Fruit fly (Drosophila melanogaster) whole organism, embryonic: ENCODE results near the gene CG16790.
A peak's percentile ranks its signal among the peaks of the same experiment; 100 is the strongest.

Experiments used
- Adf1 ChIP-seq: fragments of 200-800 bp; sonication (Bioruptor generic); IDR thresholded peaks from 2 replicates; pipeline ENCODE4 v1.3.6; 2022; ENCODE audit warnings: missing biosample characterization, missing genetic modification characterization
- Atf-2 ChIP-seq: fragments of 200-800 bp; sonication (Bioruptor generic); optimal IDR thresholded peaks from 2 replicates; lab custom pipeline; 2016; ENCODE audit warnings: missing biosample characterization, missing genetic modification characterization
- BtbVII ChIP-seq: fragments of 200-800 bp; sonication (Bioruptor generic); optimal IDR thresholded peaks from 3 replicates; lab custom pipeline; 2017; ENCODE audit warnings: missing biosample characterization, mild to moderate bottlenecking, missing genetic modification characterization
- CG10267 ChIP-seq: fragments of 200-800 bp; sonication (Bioruptor generic); optimal IDR thresholded peaks from 2 replicates; lab custom pipeline; 2018; ENCODE audit warnings: missing biosample characterization, mild to moderate bottlenecking, missing genetic modification characterization, moderate library complexity
- CG10431 ChIP-seq: fragments of 200-800 bp; sonication (Bioruptor generic); optimal IDR thresholded peaks from 3 replicates; lab custom pipeline; 2018; ENCODE audit warnings: missing biosample characterization, mild to moderate bottlenecking, missing genetic modification characterization
- CG12391 ChIP-seq: fragments of 200-800 bp; sonication (Bioruptor generic); optimal IDR thresholded peaks from 3 replicates; lab custom pipeline; 2018; ENCODE audit warnings: missing biosample characterization, mild to moderate bottlenecking, missing genetic modification characterization, moderate library complexity
- CG13894 ChIP-seq: fragments of 200-800 bp; sonication (Bioruptor generic); optimal IDR thresholded peaks from 3 replicates; lab custom pipeline; 2018; ENCODE audit warnings: missing biosample characterization, mild to moderate bottlenecking, missing genetic modification characterization, moderate library complexity
- CG14860 ChIP-seq: fragments of 200-800 bp; sonication (Bioruptor generic); IDR thresholded peaks from 3 replicates; pipeline ENCODE4 v1.3.6; 2022; ENCODE audit warnings: missing biosample characterization, missing genetic modification characterization; ENCODE audit not compliant: partially characterized antibody
- CG15073 ChIP-seq: fragments of 200-800 bp; sonication (Bioruptor generic); optimal IDR thresholded peaks from 2 replicates; lab custom pipeline; 2016; ENCODE audit warnings: missing biosample characterization, missing genetic modification characterization
- CG15601 ChIP-seq: fragments of 200-800 bp; sonication (Bioruptor generic); optimal IDR thresholded peaks from 3 replicates; lab custom pipeline; 2019; ENCODE audit warnings: missing biosample characterization, mild to moderate bottlenecking, missing genetic modification characterization, moderate library complexity
- CG1603 ChIP-seq: fragments of 200-800 bp; sonication (Bioruptor generic); optimal IDR thresholded peaks from 2 replicates; lab custom pipeline; 2019; ENCODE audit warnings: missing biosample characterization, mild to moderate bottlenecking, missing genetic modification characterization, moderate library complexity
- CG16815 ChIP-seq: fragments of 200-800 bp; sonication (Bioruptor generic); optimal IDR thresholded peaks from 3 replicates; lab custom pipeline; 2017; ENCODE audit warnings: missing biosample characterization, mild to moderate bottlenecking, missing genetic modification characterization
- CG17385 ChIP-seq: fragments of 200-800 bp; sonication (Bioruptor generic); optimal IDR thresholded peaks from 3 replicates; lab custom pipeline; 2018; ENCODE audit warnings: missing biosample characterization, mild to moderate bottlenecking, missing genetic modification characterization
- CG30431 ChIP-seq: fragments of 200-800 bp; sonication (Bioruptor generic); optimal IDR thresholded peaks from 2 replicates; lab custom pipeline; 2017; ENCODE audit warnings: missing biosample characterization, missing genetic modification characterization
- CG32767 ChIP-seq: fragments of 200-800 bp; sonication (Bioruptor generic); IDR thresholded peaks from 2 replicates; pipeline ENCODE4 v1.3.6; 2022; ENCODE audit warnings: missing biosample characterization, missing genetic modification characterization
- CG6272 ChIP-seq: fragments of 200-800 bp; sonication (Bioruptor generic); IDR thresholded peaks from 2 replicates; pipeline ENCODE4 v1.3.6; 2022; ENCODE audit warnings: missing biosample characterization, missing genetic modification characterization
- CG6654 ChIP-seq: fragments of 200-800 bp; sonication (Bioruptor generic); optimal IDR thresholded peaks from 2 replicates; lab custom pipeline; 2017; ENCODE audit warnings: missing biosample characterization, mild to moderate bottlenecking, missing genetic modification characterization
- CG8089 ChIP-seq: fragments of 200-800 bp; sonication (Bioruptor generic); optimal IDR thresholded peaks from 3 replicates; lab custom pipeline; 2016; ENCODE audit warnings: missing biosample characterization, missing genetic modification characterization
- CG8944 ChIP-seq: fragments of 200-800 bp; sonication (Bioruptor generic); optimal IDR thresholded peaks from 3 replicates; lab custom pipeline; 2016; ENCODE audit warnings: missing biosample characterization, missing genetic modification characterization
- CG9797 ChIP-seq: fragments of 200-800 bp; sonication (Bioruptor generic); optimal IDR thresholded peaks from 3 replicates; lab custom pipeline; 2018; ENCODE audit warnings: missing biosample characterization, mild to moderate bottlenecking, missing genetic modification characterization
- D ChIP-seq, 2 experiments: fragments of 200-800 bp in 1 of 2; fragments of >200 bp in 1 of 2; sonication (Bioruptor generic) in 1 of 2; optimal IDR thresholded peaks; 2 replicates in 1 of 2; 3 replicates in 1 of 2; lab custom pipeline; 2017; ENCODE audit warnings: mild to moderate bottlenecking in 1 of 2, missing biosample characterization in 1 of 2, missing genetic modification characterization in 1 of 2, missing genetic modification reagents in 1 of 2
- Elba2 ChIP-seq: fragments of 200-800 bp; sonication (Bioruptor generic); optimal IDR thresholded peaks from 3 replicates; lab custom pipeline; 2016; ENCODE audit warnings: missing biosample characterization, missing genetic modification characterization
- Ets65A ChIP-seq: fragments of 200-800 bp; sonication (Bioruptor generic); peaks from one replicate; lab custom pipeline; 2016; ENCODE audit warnings: missing biosample characterization, missing genetic modification characterization
- Gsc ChIP-seq: fragments of 200-800 bp; sonication (Bioruptor generic); IDR thresholded peaks from 2 replicates; pipeline ENCODE4 v1.3.6; 2022; ENCODE audit warnings: missing biosample characterization, missing genetic modification characterization
- HLH3B ChIP-seq: fragments of 200-800 bp; sonication (Bioruptor generic); IDR thresholded peaks from 2 replicates; pipeline ENCODE4 v1.3.6; 2022; ENCODE audit warnings: missing biosample characterization, missing genetic modification characterization
- HLH4C ChIP-seq: fragments of 200-800 bp; sonication (Bioruptor generic); IDR thresholded peaks from 3 replicates; pipeline ENCODE4 v1.3.6; 2022; ENCODE audit warnings: missing biosample characterization, missing genetic modification characterization; ENCODE audit not compliant: partially characterized antibody
- MTF-1 ChIP-seq: fragments of 200-800 bp; sonication (Bioruptor generic); optimal IDR thresholded peaks from 2 replicates; lab custom pipeline; 2018; ENCODE audit warnings: missing biosample characterization, mild to moderate bottlenecking, missing genetic modification characterization, borderline replicate concordance
- Max ChIP-seq: fragments of 200-800 bp; sonication (Bioruptor generic); optimal IDR thresholded peaks from 2 replicates; lab custom pipeline; 2016; ENCODE audit warnings: missing biosample characterization, mild to moderate bottlenecking, missing genetic modification characterization
- Nf-YA ChIP-seq: fragments of 200-800 bp; sonication (Bioruptor generic); IDR thresholded peaks from 2 replicates; pipeline ENCODE4 v1.3.6; 2022; ENCODE audit warnings: missing biosample characterization, missing genetic modification characterization
- PHDP ChIP-seq: fragments of 200-800 bp; sonication (Bioruptor generic); optimal IDR thresholded peaks from 3 replicates; lab custom pipeline; 2018; ENCODE audit warnings: missing biosample characterization, mild to moderate bottlenecking, missing genetic modification characterization, moderate library complexity
- Poxn ChIP-seq: fragments of 200-800 bp; sonication (Bioruptor generic); IDR thresholded peaks from 2 replicates; pipeline ENCODE4 v1.3.6; 2022; ENCODE audit warnings: missing biosample characterization, missing genetic modification characterization
- Scr ChIP-seq: fragments of 200-800 bp; sonication (Bioruptor generic); IDR thresholded peaks from 2 replicates; pipeline ENCODE4 v1.3.6; 2022; ENCODE audit warnings: missing biosample characterization, missing genetic modification characterization; ENCODE audit not compliant: partially characterized antibody
- Stat92E ChIP-seq, 3 experiments: fragments of >200 bp in 2 of 3; fragments of 200-800 bp in 1 of 3; sonication (Bioruptor generic) in 1 of 3; optimal IDR thresholded peaks; 2 replicates each; lab custom pipeline; 2017 to 2019; ENCODE audit warnings: missing biosample characterization in 3 of 3, missing genetic modification characterization in 3 of 3, mild to moderate bottlenecking in 1 of 3, moderate library complexity in 1 of 3
- TFAM ChIP-seq: fragments of 200-800 bp; sonication (Bioruptor generic); optimal IDR thresholded peaks from 2 replicates; lab custom pipeline; 2017; ENCODE audit warnings: missing biosample characterization, missing genetic modification characterization, inconsistent platforms
- btn ChIP-seq: fragments of 200-800 bp; sonication (Bioruptor generic); optimal IDR thresholded peaks from 2 replicates; lab custom pipeline; 2016; ENCODE audit warnings: missing biosample characterization, missing genetic modification characterization
- crol ChIP-seq: fragments of 200-800 bp; sonication (Bioruptor generic); IDR thresholded peaks from 2 replicates; pipeline ENCODE4 v1.3.6; 2022; ENCODE audit warnings: missing biosample characterization, missing genetic modification characterization
- dan ChIP-seq: fragments of 200-800 bp; sonication (Bioruptor generic); IDR thresholded peaks from 2 replicates; pipeline ENCODE4 v1.3.6; 2022; ENCODE audit warnings: missing biosample characterization, missing genetic modification characterization
- danr ChIP-seq: fragments of 200-800 bp; sonication (Bioruptor generic); IDR thresholded peaks from 2 replicates; pipeline ENCODE4 v1.3.6; 2022; ENCODE audit warnings: missing biosample characterization, missing genetic modification characterization
- ewg ChIP-seq: fragments of 200-800 bp; sonication (Bioruptor generic); optimal IDR thresholded peaks from 3 replicates; lab custom pipeline; 2017; ENCODE audit warnings: mild to moderate bottlenecking, missing biosample characterization, missing genetic modification reagents, missing genetic modification characterization
- eyg ChIP-seq: fragments of 200-800 bp; sonication (Bioruptor generic); optimal IDR thresholded peaks from 3 replicates; lab custom pipeline; 2016; ENCODE audit warnings: missing biosample characterization, missing genetic modification characterization
- gcm2 ChIP-seq: fragments of 200-800 bp; sonication (Bioruptor generic); optimal IDR thresholded peaks from 2 replicates; lab custom pipeline; 2016; ENCODE audit warnings: missing biosample characterization, missing genetic modification characterization
- her ChIP-seq: fragments of 200-800 bp; sonication (Bioruptor generic); optimal IDR thresholded peaks from 2 replicates; lab custom pipeline; 2016; ENCODE audit warnings: missing biosample characterization, missing genetic modification characterization
- lbe ChIP-seq: fragments of 200-800 bp; sonication (Bioruptor generic); optimal IDR thresholded peaks from 2 replicates; lab custom pipeline; 2016; ENCODE audit warnings: missing biosample characterization, mild to moderate bottlenecking, missing genetic modification characterization
- nau ChIP-seq: fragments of 200-800 bp; sonication (Bioruptor generic); optimal IDR thresholded peaks from 3 replicates; lab custom pipeline; 2017; ENCODE audit warnings: missing biosample characterization, mild to moderate bottlenecking, missing genetic modification characterization, missing genetic modification reagents
- seq ChIP-seq: fragments of 200-800 bp; sonication (Bioruptor generic); IDR thresholded peaks from 2 replicates; pipeline ENCODE4 v1.3.6; 2022; ENCODE audit warnings: missing biosample characterization, missing genetic modification characterization
- stc ChIP-seq: fragments of 200-800 bp; sonication (Bioruptor generic); IDR thresholded peaks from 2 replicates; pipeline ENCODE4 v1.3.6; 2022; ENCODE audit warnings: missing biosample characterization, missing genetic modification characterization
- tgo ChIP-seq: fragments of 200-800 bp; sonication (Bioruptor generic); IDR thresholded peaks from 3 replicates; pipeline ENCODE4 v1.3.6; 2022; ENCODE audit warnings: missing biosample characterization, missing genetic modification characterization
- tio ChIP-seq: fragments of 200-800 bp; sonication (Bioruptor generic); optimal IDR thresholded peaks from 2 replicates; lab custom pipeline; 2017; ENCODE audit warnings: missing biosample characterization, missing genetic modification characterization, inconsistent platforms
- twi ChIP-seq: fragments of 200-800 bp; optimal IDR thresholded peaks from 2 replicates; lab custom pipeline; 2019; ENCODE audit warnings: missing biosample characterization, mild to moderate bottlenecking, missing genetic modification characterization, moderate library complexity
- wdn ChIP-seq: fragments of 200-800 bp; sonication (Bioruptor generic); IDR thresholded peaks from 2 replicates; pipeline ENCODE4 v1.3.6; 2022; ENCODE audit warnings: missing biosample characterization, missing genetic modification characterization

The CG16790 gene

DNA sequence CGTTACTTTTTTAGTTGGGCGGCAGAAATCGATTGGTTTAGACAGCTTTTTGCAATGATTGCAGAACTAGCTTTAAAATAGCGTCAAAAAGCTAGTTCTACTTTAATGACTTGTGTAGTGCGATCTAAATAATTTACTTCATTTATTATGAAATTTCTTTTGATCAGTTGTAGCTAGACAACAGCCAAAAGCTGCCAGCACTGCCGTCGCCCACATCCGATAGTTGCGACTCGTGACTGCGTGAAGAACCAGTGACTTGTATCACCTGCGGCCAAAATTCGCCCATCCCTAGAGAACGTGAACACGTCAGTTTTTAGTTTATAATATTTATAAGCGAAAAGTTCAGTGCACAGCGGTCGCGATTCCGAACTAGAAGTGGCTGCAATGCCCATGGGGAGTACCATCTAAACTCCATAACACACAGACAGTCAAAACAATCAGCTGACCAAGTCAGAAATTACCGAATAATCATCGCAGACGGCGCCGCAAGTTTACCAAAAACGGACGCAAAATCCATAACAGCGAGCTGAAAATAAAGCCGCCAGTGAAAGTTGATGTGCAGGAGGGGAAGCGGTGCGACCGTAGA lies 16.7 kb upstream of the CG16790 start, which contains the start of gene P58IPK (continued):
- TF ChIP-seq Gsc (GFP tag; lab: Robert Waterston, UW) (no peak), tgo (GFP tag; lab: Robert Waterston, UW) (peak; percentile 52), BtbVII (GFP tag; lab: Kevin White, UChicago) (no peak), lbe (GFP tag; lab: Kevin White, UChicago) (peak; percentile 41), CG32767 (GFP tag; lab: Robert Waterston, UW) (no peak), CG10267 (tag; lab: Kevin White, UChicago) (peak; percentile 68), dan (GFP tag; lab: Robert Waterston, UW) (no peak), D (optimal IDR thresholded peaks at IDR 0.05; lab: Kevin White, UChicago) (no peak), D (GFP tag; optimal IDR thresholded peaks at IDR 0.05; lab: Kevin White, UChicago) (no peak), CG17385 (GFP tag; lab: Kevin White, UChicago) (peak; percentile 4), CG15601 (peak; percentile 46), MTF-1 (peak; percentile 1), Ets65A (GFP tag; lab: Kevin White, UChicago) (peak; percentile 98), HLH4C (GFP tag; lab: Robert Waterston, UW) (peak; percentile 89), Nf-YA (GFP tag; lab: Robert Waterston, UW) (no peak), btn (no peak), CG15073 (GFP tag; lab: Kevin White, UChicago) (no peak), Adf1 (GFP tag; lab: Robert Waterston, UW) (peak; percentile 66), wdn (GFP tag; lab: Robert Waterston, UW) (0 out of 2 replicates have a peak, but pooled peaks have one; percentile 41), CG9797 (GFP tag; lab: Kevin White, UChicago) (peak; percentile 49), Elba2 (no peak), danr (no peak), twi (tag; lab: Kevin White, UChicago) (peak; percentile 31), Scr (GFP tag; lab: Robert Waterston, UW) (peak; percentile 92), CG8944 (peak; percentile 65), PHDP (tag; lab: Kevin White, UChicago) (peak; percentile 36), her (peak; percentile 44), eyg (GFP tag; lab: Kevin White, UChicago) (peak; percentile 42), Atf-2 (GFP tag; lab: Kevin White, UChicago) (peak; percentile 56), CG6272 (GFP tag; lab: Robert Waterston, UW) (peak; percentile 80), Poxn (GFP tag; lab: Robert Waterston, UW) (no peak), HLH3B (peak; percentile 29; the same call in 1 of the 2 replicates), Stat92E (GFP tag; optimal IDR thresholded peaks at IDR 0.05; lab: Kevin White, UChicago) (no peak), stc (GFP tag; lab: Robert Waterston, UW) (no peak; the same call in 1 of the 2 replicates), CG12391 (tag; lab: Kevin White, UChicago) (peak; percentile 72), CG13894 (tag; lab: Kevin White, UChicago) (peak; percentile 77), CG30431 (GFP tag; lab: Kevin White, UChicago) (peak; percentile 1), seq (GFP tag; lab: Robert Waterston, UW) (no peak), CG8089 (GFP tag; lab: Kevin White, UChicago) (no peak), nau (GFP tag; lab: Kevin White, UChicago) (no peak), tio (GFP tag; lab: Kevin White, UChicago) (no peak), CG14860 (GFP tag; lab: Robert Waterston, UW) (peak; percentile 88), crol (GFP tag; lab: Robert Waterston, UW) (peak; percentile 38; the same call in 1 of the 2 replicates), CG16815 (GFP tag; lab: Kevin White, UChicago) (peak; percentile 22), ewg (peak; percentile 19), CG10431 (GFP tag; lab: Kevin White, UChicago) (no peak), TFAM (GFP tag; lab: Kevin White, UChicago) (no peak), CG1603 (tag; lab: Kevin White, UChicago) (peak; percentile 80), CG6654 (GFP tag; lab: Kevin White, UChicago) (no peak), Max (peak; percentile 56), gcm2 (GFP tag; lab: Kevin White, UChicago) (no peak)
